Fruit fly (Drosophila melanogaster) whole organism, pupa: Measurements from ENCODE around the gene CG4278.

Experiments
- CG10348 ChIP-seq: fragments of 200-800 bp; sonication (Bioruptor generic); IDR thresholded peaks from 2 replicates; pipeline ENCODE4 v1.3.6; 2022; ENCODE audit warnings: missing biosample characterization, missing genetic modification characterization
- CG12605 ChIP-seq: fragments of 200-800 bp; sonication (Bioruptor generic); IDR thresholded peaks from 2 replicates; pipeline ENCODE4 v1.3.6; 2022; ENCODE audit warnings: missing biosample characterization, missing genetic modification characterization
- CG13204 ChIP-seq: fragments of 200-800 bp; sonication (Bioruptor generic); optimal IDR thresholded peaks from 2 replicates; lab custom pipeline; 2018; ENCODE audit warnings: missing biosample characterization, mild to moderate bottlenecking, missing genetic modification characterization, moderate library complexity
- CG14655 ChIP-seq: fragments of 200-800 bp; sonication (Bioruptor generic); optimal IDR thresholded peaks from 3 replicates; lab custom pipeline; 2017; ENCODE audit warnings: mild to moderate bottlenecking, missing biosample characterization, missing genetic modification reagents, missing genetic modification characterization
- CG15710 ChIP-seq: fragments of 200-800 bp; sonication (Bioruptor generic); optimal IDR thresholded peaks from 2 replicates; lab custom pipeline; 2018; ENCODE audit warnings: missing biosample characterization, mild to moderate bottlenecking, missing genetic modification characterization, moderate library complexity
- CG17806 ChIP-seq: fragments of 200-800 bp; sonication (Bioruptor generic); optimal IDR thresholded peaks from 2 replicates; lab custom pipeline; 2018; ENCODE audit warnings: missing biosample characterization, mild to moderate bottlenecking, missing genetic modification characterization, moderate library complexity
- CG32121 ChIP-seq: fragments of 200-800 bp; sonication (Bioruptor generic); IDR thresholded peaks from 2 replicates; pipeline ENCODE4 v1.3.6; 2022; ENCODE audit warnings: missing biosample characterization, missing genetic modification characterization
- CG34367 ChIP-seq: fragments of 200-800 bp; sonication (Bioruptor generic); optimal IDR thresholded peaks from 2 replicates; lab custom pipeline; 2018; ENCODE audit warnings: missing biosample characterization, mild to moderate bottlenecking, missing genetic modification characterization
- CG4496 ChIP-seq: fragments of 200-800 bp; sonication (Bioruptor generic); IDR thresholded peaks from 3 replicates; pipeline ENCODE4 v1.3.6; 2022; ENCODE audit warnings: missing biosample characterization, missing genetic modification characterization
- CG8159 ChIP-seq: fragments of 200-800 bp; sonication (Bioruptor generic); optimal IDR thresholded peaks from 3 replicates; lab custom pipeline; 2018; ENCODE audit warnings: missing biosample characterization, mild to moderate bottlenecking, missing genetic modification characterization, moderate library complexity
- CG8301 ChIP-seq: fragments of 200-800 bp; sonication (Bioruptor generic); optimal IDR thresholded peaks from 2 replicates; lab custom pipeline; 2018; ENCODE audit warnings: missing biosample characterization, mild to moderate bottlenecking, missing genetic modification characterization
- CG9948 ChIP-seq: fragments of 200-800 bp; sonication (Bioruptor generic); optimal IDR thresholded peaks from 2 replicates; lab custom pipeline; 2018; ENCODE audit warnings: missing biosample characterization, mild to moderate bottlenecking, missing genetic modification characterization, moderate library complexity
- D1 ChIP-seq: fragments of 200-800 bp; sonication (Bioruptor generic); optimal IDR thresholded peaks from 2 replicates; lab custom pipeline; 2018; ENCODE audit warnings: missing biosample characterization, mild to moderate bottlenecking, missing genetic modification characterization, moderate library complexity
- EcR ChIP-seq: fragments of 200-800 bp; sonication (Bioruptor generic); optimal IDR thresholded peaks from 3 replicates; lab custom pipeline; 2019; ENCODE audit warnings: missing biosample characterization, missing genetic modification characterization, mild to moderate bottlenecking, moderate library complexity, missing genetic modification reagents
- Ets98B ChIP-seq: fragments of 200-800 bp; sonication (Bioruptor generic); IDR thresholded peaks from 2 replicates; pipeline ENCODE4 v1.3.6; 2022; ENCODE audit warnings: missing biosample characterization, missing genetic modification characterization
- Pif1A ChIP-seq: fragments of 200-800 bp; sonication (Bioruptor generic); optimal IDR thresholded peaks from 3 replicates; lab custom pipeline; 2016; ENCODE audit warnings: missing biosample characterization, missing genetic modification characterization
- Pif1B ChIP-seq: fragments of 200-800 bp; sonication (Bioruptor generic); optimal IDR thresholded peaks from 3 replicates; lab custom pipeline; 2016; ENCODE audit warnings: missing biosample characterization, missing genetic modification characterization
- Snoo ChIP-seq: fragments of 200-800 bp; sonication (Bioruptor generic); optimal IDR thresholded peaks from 3 replicates; lab custom pipeline; 2017; ENCODE audit warnings: missing biosample characterization, mild to moderate bottlenecking, missing genetic modification characterization, inconsistent platforms
- fd96Ca ChIP-seq: fragments of 200-800 bp; sonication (Bioruptor generic); IDR thresholded peaks from 3 replicates; pipeline ENCODE4 v1.3.6; 2022; ENCODE audit warnings: missing biosample characterization, missing genetic modification characterization
- gl ChIP-seq: fragments of 200-800 bp; sonication (Bioruptor generic); optimal IDR thresholded peaks from 2 replicates; lab custom pipeline; 2018; ENCODE audit warnings: missing biosample characterization, mild to moderate bottlenecking, missing genetic modification characterization
- rn ChIP-seq: fragments of 200-800 bp; sonication (Bioruptor generic); IDR thresholded peaks from 2 replicates; pipeline ENCODE4 v1.3.6; 2022; ENCODE audit warnings: missing biosample characterization, missing genetic modification characterization

Gene CG4278

dm6 chr2L:16292975-16293501, 33.8 kb upstream of the CG4278 start, which contains the start of gene CG13258:
Gene CG13258, minus strand, starts transcription at chr2L:16293025.
- TF ChIP-seq rn (no peak), Ets98B (GFP tag; lab: Robert Waterston, UW) (peak; percentile 16; the same call in 1 of the 2 replicates)

- TF ChIP-seq CG32121 (GFP tag; lab: Robert Waterston, UW) = no peak
- TF ChIP-seq fd96Ca (GFP tag; lab: Robert Waterston, UW) = no peak
- no peak for TF ChIP-seq gl (tag; lab: Kevin White, UChicago)
- no peak for TF ChIP-seq CG10348 (GFP tag; lab: Robert Waterston, UW)
- no peak for TF ChIP-seq CG34367 (tag; lab: Kevin White, UChicago)
- TF ChIP-seq CG13204 (GFP tag; lab: Kevin White, UChicago) = no peak
- no peak for TF ChIP-seq D1 (tag; lab: Kevin White, UChicago)
- TF ChIP-seq, all 21 proteins: peak for 0
Measured at dm6 chr2L:16293703-16294233, 33.1 kb upstream of the CG4278 start, which contains the start of gene Cyp303a1. Gene Cyp303a1, plus strand, starts transcription at chr2L:16294183.

dm6 chr2L:16299466-16300311, 27.2 kb upstream of the CG4278 start, which contains the start of the genes heix and CG17328:
Gene heix, minus strand, starts transcription at chr2L:16299858.
Gene CG17328, plus strand, starts transcription at chr2L:16299943.
- no peak for TF ChIP-seq EcR (GFP tag; lab: Kevin White, UChicago)
- TF ChIP-seq CG9948 (tag; lab: Kevin White, UChicago) = peak; percentile 59
- 0 out of 2 replicates have a peak, but pooled peaks have one; percentile 16 for TF ChIP-seq CG10348 (GFP tag; lab: Robert Waterston, UW)
- peak; percentile 59 for TF ChIP-seq CG8301 (tag; lab: Kevin White, UChicago)
- TF ChIP-seq CG17806 (tag; lab: Kevin White, UChicago) = peak; percentile 62
- peak; percentile 64 for TF ChIP-seq Snoo (tag; lab: Kevin White, UChicago)
- TF ChIP-seq Pif1A (GFP tag; lab: Kevin White, UChicago) = no peak
- peak; percentile 27; the same call in 1 of the 2 replicates for TF ChIP-seq Ets98B (GFP tag; lab: Robert Waterston, UW)
- TF ChIP-seq CG14655 (GFP tag; lab: Kevin White, UChicago) = no peak
- 0 out of 2 replicates have a peak, but pooled peaks have one; percentile 40 for TF ChIP-seq rn
- peak; percentile 14; the same call in 1 of the 2 replicates for TF ChIP-seq CG32121 (GFP tag; lab: Robert Waterston, UW)
- no peak for TF ChIP-seq CG12605 (GFP tag; lab: Robert Waterston, UW)
- peak; percentile 69 for TF ChIP-seq CG4496 (GFP tag; lab: Robert Waterston, UW)
- peak; percentile 73 for TF ChIP-seq CG8159
- peak; percentile 74 for TF ChIP-seq CG15710 (tag; lab: Kevin White, UChicago)
- TF ChIP-seq CG13204 (GFP tag; lab: Kevin White, UChicago) = no peak
- peak; percentile 56 for TF ChIP-seq CG34367 (tag; lab: Kevin White, UChicago)

- TF ChIP-seq CG15710 (tag; lab: Kevin White, UChicago) = peak; percentile 34
- TF ChIP-seq D1 (tag; lab: Kevin White, UChicago) = peak; percentile 58
- TF ChIP-seq CG10348 (GFP tag; lab: Robert Waterston, UW) = no peak
- TF ChIP-seq Pif1A (GFP tag; lab: Kevin White, UChicago) = no peak
- no peak for TF ChIP-seq CG4496 (GFP tag; lab: Robert Waterston, UW)
Measured at dm6 chr2L:16302773-16303279, 24.0 kb upstream of the CG4278 start, which contains the start of gene GMF. Gene GMF, minus strand, starts transcription at chr2L:16302954.

dm6 chr2L:16307026-16307703, 19.7 kb upstream of the CG4278 start, which contains the start of the genes CG5861 and Syx5:
Gene CG5861, minus strand, starts transcription at chr2L:16307298.
Gene Syx5, plus strand, starts transcription at chr2L:16307346.
- TF ChIP-seq CG10348 (GFP tag; lab: Robert Waterston, UW) (no peak), Snoo (tag; lab: Kevin White, UChicago) (peak; percentile 29), CG9948 (tag; lab: Kevin White, UChicago) (peak; percentile 12), CG14655 (GFP tag; lab: Kevin White, UChicago) (no peak), rn (peak; percentile 42; the same call in 1 of the 2 replicates), EcR (GFP tag; lab: Kevin White, UChicago) (peak; percentile 0), Ets98B (GFP tag; lab: Robert Waterston, UW) (peak; percentile 60), CG4496 (GFP tag; lab: Robert Waterston, UW) (no peak), Pif1B (no peak), CG13204 (GFP tag; lab: Kevin White, UChicago) (no peak), CG17806 (tag; lab: Kevin White, UChicago) (peak; percentile 37), CG12605 (GFP tag; lab: Robert Waterston, UW) (no peak), CG32121 (GFP tag; lab: Robert Waterston, UW) (peak; percentile 57; the same call in 1 of the 2 replicates), CG15710 (tag; lab: Kevin White, UChicago) (peak; percentile 42), Pif1A (GFP tag; lab: Kevin White, UChicago) (no peak)
